Fruit fly (Drosophila melanogaster): Measurements from ENCODE around the gene aln.

DNA sequence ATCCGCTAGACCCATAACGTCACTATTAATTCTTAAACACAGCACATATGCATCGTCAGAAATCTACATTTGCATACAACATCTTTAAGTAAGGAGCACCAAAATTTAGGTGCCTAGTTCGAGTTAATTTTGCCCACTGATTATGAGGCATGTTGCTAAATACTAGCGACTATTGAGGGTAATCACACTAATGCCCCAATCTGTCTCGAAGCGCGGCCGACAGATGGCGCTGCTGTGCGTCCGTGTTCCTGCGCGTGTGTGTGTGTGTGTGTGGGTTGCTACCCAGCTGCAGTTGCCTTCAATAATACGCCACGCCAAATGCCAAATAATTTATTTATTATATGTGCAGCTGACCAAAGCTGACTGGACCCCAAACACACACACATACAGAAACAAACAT is 47.6 kb downstream of the aln start:
- TF ChIP-seq Pif1B (GFP tag; optimal IDR thresholded peaks at IDR 0.05), result no peak
- no peak for TF ChIP-seq CG4496 (GFP tag; IDR thresholded peaks at IDR 0.05)
- no peak for TF ChIP-seq Pif1A (GFP tag; optimal IDR thresholded peaks at IDR 0.05)
- no peak for TF ChIP-seq CG10348 (GFP tag; IDR thresholded peaks at IDR 0.05)
- no peak for TF ChIP-seq Snoo (tag; optimal IDR thresholded peaks at IDR 0.05)
- no peak for TF ChIP-seq CG8159 (tag; optimal IDR thresholded peaks at IDR 0.05)
- TF ChIP-seq D1 (tag; optimal IDR thresholded peaks at IDR 0.05), result no peak
- TF ChIP-seq rn (GFP tag; IDR thresholded peaks at IDR 0.05), result no peak
- TF ChIP-seq CG34367 (tag; optimal IDR thresholded peaks at IDR 0.05), result no peak
- TF ChIP-seq CG9948 (tag; optimal IDR thresholded peaks at IDR 0.05), result no peak
- TF ChIP-seq CG14655 (GFP tag; optimal IDR thresholded peaks at IDR 0.05), result no peak
- TF ChIP-seq EcR (GFP tag; optimal IDR thresholded peaks at IDR 0.05), result no peak
- no peak for TF ChIP-seq fd96Ca (GFP tag; IDR thresholded peaks at IDR 0.05)
- no peak for TF ChIP-seq CG15710 (tag; optimal IDR thresholded peaks at IDR 0.05)

Measured in whole organism, pupa.